Worm (Caenorhabditis elegans) whole organism, young adult: ENCODE measurements around the gene F54F11.1.

Experiments
- B0261.1 ChIP-seq: sonication (generic microtip); optimal IDR thresholded peaks from 2 replicates; lab custom pipeline; 2016; ENCODE audit warnings: mild to moderate bottlenecking, missing genetic modification characterization, moderate library complexity, missing compliant biosample characterization
- C06A6.2 ChIP-seq: fragments of 200-800 bp; sonication (Bioruptor generic); conservative IDR thresholded peaks from 2 replicates; pipeline ENCODE4 v1.3.6; 2022; ENCODE audit warnings: missing genetic modification characterization, missing compliant biosample characterization
- F23B12.7 ChIP-seq: sonication (generic microtip); optimal IDR thresholded peaks from 2 replicates; lab custom pipeline; 2017; ENCODE audit warnings: missing genetic modification characterization, mild to moderate bottlenecking, missing compliant biosample characterization, antibody characterized with exemption, moderate library complexity; ENCODE audit not compliant: insufficient read depth
- F39B2.1 ChIP-seq: fragments of 200-800 bp; sonication (Bioruptor generic); IDR thresholded peaks from 2 replicates; pipeline ENCODE4 v1.3.6; 2022; ENCODE audit warnings: missing genetic modification reagents, missing genetic modification characterization, missing compliant biosample characterization
- Y53F4B.3 ChIP-seq: fragments of 200-800 bp; sonication (Bioruptor generic); IDR thresholded peaks from 2 replicates; pipeline ENCODE4 v1.3.6; 2022; ENCODE audit warnings: missing genetic modification reagents, missing genetic modification characterization, missing compliant biosample characterization
- Y56A3A.18 ChIP-seq: fragments of 200-800 bp; sonication (Bioruptor generic); IDR thresholded peaks from 2 replicates; pipeline ENCODE4 v1.3.6; 2022; ENCODE audit warnings: missing genetic modification reagents, missing genetic modification characterization, missing compliant biosample characterization
- Y95B8A.8 ChIP-seq: fragments of 200-800 bp; sonication (Bioruptor generic); IDR thresholded peaks from 2 replicates; pipeline ENCODE4 v1.3.6; 2022; ENCODE audit warnings: missing genetic modification reagents, missing genetic modification characterization, missing compliant biosample characterization
- ZK185.1 ChIP-seq: sonication (generic microtip); optimal IDR thresholded peaks from 2 replicates; lab custom pipeline; 2016; ENCODE audit warnings: mild to moderate bottlenecking, missing genetic modification characterization, missing compliant biosample characterization; ENCODE audit not compliant: poor library complexity, severe bottlenecking
- attf-5 ChIP-seq: fragments of 200-800 bp; sonication (Bioruptor generic); optimal IDR thresholded peaks from 2 replicates; lab custom pipeline; 2018; ENCODE audit warnings: mild to moderate bottlenecking, missing genetic modification characterization, missing compliant biosample characterization
- attf-6 ChIP-seq: fragments of 200-800 bp; sonication (Bioruptor generic); IDR thresholded peaks from 2 replicates; pipeline ENCODE4 v1.3.6; 2022; ENCODE audit warnings: missing genetic modification reagents, missing genetic modification characterization, missing compliant biosample characterization
- bed-1 ChIP-seq: fragments of 200-800 bp; sonication (Bioruptor generic); IDR thresholded peaks from 2 replicates; pipeline ENCODE4 v1.3.6; 2022; ENCODE audit warnings: missing genetic modification reagents, missing genetic modification characterization, missing compliant biosample characterization
- cebp-1 ChIP-seq, 2 experiments: fragments of 200-800 bp in 1 of 2; sonication (Bioruptor generic) in 1 of 2; sonication (generic microtip) in 1 of 2; IDR thresholded peaks in 1 of 2; optimal IDR thresholded peaks in 1 of 2; 2 replicates each; pipeline versions ENCODE4 v1.3.6 to Lab custom; 2017 to 2022; ENCODE audit warnings: missing compliant biosample characterization in 2 of 2, missing genetic modification characterization in 2 of 2, mild to moderate bottlenecking in 1 of 2, missing genetic modification reagents in 1 of 2, moderate library complexity in 1 of 2
- cebp-2 ChIP-seq: fragments of 200-800 bp; sonication (Bioruptor generic); IDR thresholded peaks from 2 replicates; pipeline ENCODE4 v1.3.6; 2022; ENCODE audit warnings: missing genetic modification characterization, missing compliant biosample characterization
- ceh-100 ChIP-seq: fragments of 200-800 bp; sonication (Bioruptor generic); IDR thresholded peaks from 2 replicates; pipeline ENCODE4 v1.3.6; 2022; ENCODE audit warnings: missing genetic modification reagents, missing genetic modification characterization, missing compliant biosample characterization
- egl-18 ChIP-seq: fragments of 200-800 bp; sonication (Bioruptor generic); IDR thresholded peaks from 2 replicates; pipeline ENCODE4 v1.3.6; 2022; ENCODE audit warnings: missing genetic modification reagents, missing genetic modification characterization, missing compliant biosample characterization
- egrh-3 ChIP-seq: fragments of 200-800 bp; sonication (Bioruptor generic); IDR thresholded peaks from 2 replicates; pipeline ENCODE4 v1.3.6; 2022; ENCODE audit warnings: missing genetic modification reagents, missing genetic modification characterization, missing compliant biosample characterization
- ekl-4 ChIP-seq: fragments of 200-800 bp; sonication (Bioruptor generic); IDR thresholded peaks from 2 replicates; pipeline ENCODE4 v1.3.6; 2022; ENCODE audit warnings: missing genetic modification reagents, missing genetic modification characterization, missing compliant biosample characterization
- him-1 ChIP-seq: sonication (generic microtip); optimal IDR thresholded peaks from 2 replicates; lab custom pipeline; 2016; ENCODE audit warnings: missing genotype, missing genetic modification reagents, missing genetic modification characterization, missing compliant biosample characterization
- hlh-26 ChIP-seq: fragments of 200-800 bp; sonication (Bioruptor generic); conservative IDR thresholded peaks from 2 replicates; pipeline ENCODE4 v1.3.6; 2022; ENCODE audit warnings: missing genetic modification reagents, missing genetic modification characterization, missing compliant biosample characterization
- hrde-1 ChIP-seq: sonication (generic microtip); optimal IDR thresholded peaks from 2 replicates; lab custom pipeline; 2016; ENCODE audit warnings: missing genetic modification characterization, mild to moderate bottlenecking, missing compliant biosample characterization, moderate library complexity, missing genotype, missing genetic modification reagents, borderline replicate concordance
- hsf-1 ChIP-seq: fragments of 200-800 bp; sonication (Bioruptor generic); IDR thresholded peaks from 2 replicates; pipeline ENCODE4 v1.3.6; 2022; ENCODE audit warnings: missing genetic modification reagents, missing genetic modification characterization, missing compliant biosample characterization
- lin-26 ChIP-seq: fragments of 200-800 bp; sonication (Bioruptor generic); IDR thresholded peaks from 2 replicates; pipeline ENCODE4 v1.3.6; 2022; ENCODE audit warnings: missing genetic modification reagents, missing genetic modification characterization, missing compliant biosample characterization
- lin-35 ChIP-seq, 3 experiments: fragments of 150-350 bp in 2 of 3; sonication (generic microtip) in 1 of 3; optimal IDR thresholded peaks; 2 replicates each; lab custom pipeline; 2014 to 2018; ENCODE audit warnings: missing biosample characterization in 3 of 3, missing genetic modification characterization in 3 of 3, missing genetic modification reagents in 3 of 3
- madf-6 ChIP-seq: fragments of 200-800 bp; sonication (Bioruptor generic); IDR thresholded peaks from 2 replicates; pipeline ENCODE4 v1.3.6; 2022; ENCODE audit warnings: missing genetic modification reagents, missing genetic modification characterization, missing compliant biosample characterization
- nfya-2 ChIP-seq: fragments of 200-800 bp; sonication (Bioruptor generic); IDR thresholded peaks from 2 replicates; pipeline ENCODE4 v1.3.6; 2022; ENCODE audit warnings: missing genetic modification reagents, missing genetic modification characterization, missing compliant biosample characterization
- nhr-120 ChIP-seq: fragments of 200-800 bp; sonication (Bioruptor generic); IDR thresholded peaks from 2 replicates; pipeline ENCODE4 v1.3.6; 2022; ENCODE audit warnings: missing genetic modification characterization, missing compliant biosample characterization
- nhr-90 ChIP-seq: sonication (generic microtip); optimal IDR thresholded peaks from 2 replicates; lab custom pipeline; 2016; ENCODE audit warnings: missing genotype, mild to moderate bottlenecking, missing genetic modification characterization, missing compliant biosample characterization
- repo-1 ChIP-seq: sonication (generic microtip); optimal IDR thresholded peaks from 2 replicates; lab custom pipeline; 2017; ENCODE audit warnings: mild to moderate bottlenecking, missing genetic modification characterization, missing compliant biosample characterization
- rpc-1 ChIP-seq, 2 experiments: fragments of 150-350 bp in 1 of 2; sonication (generic microtip) in 1 of 2; optimal IDR thresholded peaks; 2 replicates each; lab custom pipeline; 2014 to 2018; ENCODE audit warnings: missing biosample characterization in 1 of 2, missing genetic modification characterization in 1 of 2, missing genetic modification reagents in 1 of 2, missing genotype in 1 of 2
- snpc-1.1 ChIP-seq: sonication (generic microtip); optimal IDR thresholded peaks from 2 replicates; lab custom pipeline; 2017; ENCODE audit warnings: missing genetic modification characterization, mild to moderate bottlenecking, missing compliant biosample characterization, antibody characterized with exemption, moderate library complexity, missing genotype, missing genetic modification reagents; ENCODE audit not compliant: insufficient read depth
- snpc-1.3 ChIP-seq: sonication (generic microtip); optimal IDR thresholded peaks from 2 replicates; lab custom pipeline; 2017; ENCODE audit warnings: missing genetic modification characterization, mild to moderate bottlenecking, missing compliant biosample characterization, antibody characterized with exemption, moderate library complexity, missing genotype, missing genetic modification reagents; ENCODE audit not compliant: insufficient read depth
- snpc-4 ChIP-seq, 5 experiments: fragments of 150-350 bp in 1 of 5; sonication (generic microtip) in 4 of 5; optimal IDR thresholded peaks; 2 replicates each; lab custom pipeline; 2014 to 2018; ENCODE audit warnings: missing genetic modification characterization in 5 of 5, missing biosample characterization in 3 of 5, antibody characterized with exemption in 2 of 5, mild to moderate bottlenecking in 2 of 5, missing compliant biosample characterization in 2 of 5, missing genotype in 2 of 5, moderate library complexity in 2 of 5, missing genetic modification reagents in 1 of 5
- sptf-2 ChIP-seq: fragments of 200-800 bp; sonication (Bioruptor generic); optimal IDR thresholded peaks from 2 replicates; lab custom pipeline; 2018; ENCODE audit warnings: mild to moderate bottlenecking, missing genetic modification characterization, missing compliant biosample characterization
- unc-130 ChIP-seq: sonication (generic microtip); optimal IDR thresholded peaks from 2 replicates; lab custom pipeline; 2016; ENCODE audit warnings: missing genetic modification reagents, missing genetic modification characterization, missing compliant biosample characterization
- xnd-1 ChIP-seq: sonication (generic microtip); optimal IDR thresholded peaks from 2 replicates; lab custom pipeline; 2016; ENCODE audit warnings: missing genotype, missing genetic modification reagents, missing genetic modification characterization, missing compliant biosample characterization
- zfh-2 ChIP-seq: fragments of 200-800 bp; sonication (Bioruptor generic); conservative IDR thresholded peaks from 2 replicates; pipeline ENCODE4 v1.3.6; 2022; ENCODE audit warnings: missing genetic modification reagents, missing genetic modification characterization, missing compliant biosample characterization
- ztf-18 ChIP-seq: sonication (generic microtip); optimal IDR thresholded peaks from 2 replicates; lab custom pipeline; 2016; ENCODE audit warnings: missing genotype, mild to moderate bottlenecking, missing genetic modification characterization, missing compliant biosample characterization

F54F11.1 gene

DNA sequence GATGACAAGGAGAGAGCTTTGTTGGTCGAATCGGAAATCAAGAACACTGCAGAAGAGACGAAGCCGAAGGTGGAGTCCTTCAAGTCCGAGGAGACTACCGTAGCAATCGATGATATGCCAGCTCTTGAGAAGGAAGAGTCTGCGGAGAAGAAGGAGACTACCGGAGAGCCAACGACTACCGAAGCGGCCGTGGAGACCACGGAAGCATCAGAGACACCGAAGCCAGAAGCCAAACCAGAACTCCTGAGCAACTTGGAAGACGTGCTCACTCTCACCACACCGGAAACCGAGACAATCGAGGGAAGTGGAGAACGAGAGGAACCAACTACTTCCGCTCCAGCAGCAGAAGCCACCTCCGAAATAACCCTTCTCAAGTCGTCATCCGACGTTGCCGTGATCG is 19.6 kb upstream of the F54F11.1 start:
- peak; percentile 62 for TF ChIP-seq zfh-2 (GFP tag; lab: Robert Waterston, UW)
- TF ChIP-seq nfya-2 (GFP tag; lab: Robert Waterston, UW) = 0 out of 2 replicates have a peak, but pooled peaks have one; percentile 11
- TF ChIP-seq snpc-1.3 (tag; lab: Kevin White, UChicago) = no peak

DNA sequence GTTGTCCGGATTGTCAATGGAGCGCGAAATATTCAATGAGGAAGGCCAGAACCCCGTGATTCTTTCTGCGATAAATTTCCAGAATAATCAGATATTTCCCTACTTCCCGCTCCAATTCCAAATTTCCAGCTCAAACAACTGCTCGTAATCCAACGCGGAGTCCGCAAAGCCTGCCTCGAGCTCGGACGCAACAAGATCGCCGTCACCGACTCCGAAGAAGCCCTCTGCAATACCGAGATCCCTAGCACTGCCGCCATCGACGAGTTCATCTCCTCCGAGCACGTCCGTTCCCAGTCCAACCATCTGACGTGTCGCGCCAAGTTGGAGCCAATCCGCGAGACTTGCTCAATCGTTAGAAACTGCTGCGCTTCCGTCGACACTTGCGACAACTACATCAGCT is 18.6 kb upstream of the F54F11.1 start:
- no peak for TF ChIP-seq hrde-1
- TF ChIP-seq unc-130 (GFP tag; lab: Kevin White, UChicago) = no peak
- TF ChIP-seq snpc-1.1 (tag; lab: Kevin White, UChicago) = no peak
- no peak for TF ChIP-seq nhr-120 (GFP tag; lab: Robert Waterston, UW)
- peak; percentile 66 for TF ChIP-seq zfh-2 (GFP tag; lab: Robert Waterston, UW)

DNA sequence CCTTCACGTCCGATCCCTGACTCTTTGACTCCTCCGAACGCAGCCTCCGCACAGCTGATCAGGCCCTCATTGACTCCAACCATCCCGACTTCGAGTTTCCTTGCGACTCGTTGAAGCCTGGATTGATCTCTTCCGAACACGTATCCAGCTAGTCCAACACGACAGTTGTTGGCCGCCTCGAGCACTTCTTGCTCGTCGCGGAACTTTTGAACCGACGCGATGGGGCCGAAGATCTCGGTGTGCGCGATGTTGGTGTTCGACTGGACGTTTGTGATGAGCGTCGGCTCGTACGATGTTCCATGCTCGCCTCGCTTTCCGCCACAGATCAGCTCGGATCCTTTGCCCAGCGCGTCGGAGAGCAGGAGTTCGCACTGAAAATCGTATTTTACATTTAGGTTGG is 16.2 kb upstream of the F54F11.1 start:
- TF ChIP-seq F23B12.7 (tag; lab: Kevin White, UChicago) (no peak), sptf-2 (GFP tag; lab: Kevin White, UChicago) (no peak), egl-18 (GFP tag; lab: Robert Waterston, UW) (no peak), snpc-4 (GFP tag; optimal IDR thresholded peaks at IDR 0.05; lab: Kevin White, UChicago) (no peak), snpc-4 (tag; optimal IDR thresholded peaks at IDR 0.05; lab: Kevin White, UChicago) (no peak), cebp-1 (GFP tag; IDR thresholded peaks at IDR 0.05; lab: Robert Waterston, UW) (no peak), cebp-1 (tag; optimal IDR thresholded peaks at IDR 0.05; lab: Kevin White, UChicago) (no peak), hsf-1 (GFP tag; lab: Robert Waterston, UW) (no peak), ztf-18 (tag; lab: Kevin White, UChicago) (no peak), snpc-1.3 (tag; lab: Kevin White, UChicago) (no peak), bed-1 (GFP tag; lab: Robert Waterston, UW) (0 out of 2 replicates have a peak, but pooled peaks have one; percentile 29), egrh-3 (GFP tag; lab: Robert Waterston, UW) (peak; percentile 11; the same call in 1 of the 2 replicates), xnd-1 (tag; lab: Kevin White, UChicago) (no peak), nhr-90 (tag; lab: Kevin White, UChicago) (no peak), B0261.1 (tag; lab: Kevin White, UChicago) (no peak), Y95B8A.8 (GFP tag; lab: Robert Waterston, UW) (0 out of 2 replicates have a peak, but pooled peaks have one; percentile 27), him-1 (no peak), repo-1 (tag; lab: Kevin White, UChicago) (no peak), F39B2.1 (no peak), ceh-100 (GFP tag; lab: Robert Waterston, UW) (no peak), snpc-1.1 (tag; lab: Kevin White, UChicago) (no peak), zfh-2 (GFP tag; lab: Robert Waterston, UW) (peak; percentile 60; the same call in 1 of the 2 replicates)

DNA sequence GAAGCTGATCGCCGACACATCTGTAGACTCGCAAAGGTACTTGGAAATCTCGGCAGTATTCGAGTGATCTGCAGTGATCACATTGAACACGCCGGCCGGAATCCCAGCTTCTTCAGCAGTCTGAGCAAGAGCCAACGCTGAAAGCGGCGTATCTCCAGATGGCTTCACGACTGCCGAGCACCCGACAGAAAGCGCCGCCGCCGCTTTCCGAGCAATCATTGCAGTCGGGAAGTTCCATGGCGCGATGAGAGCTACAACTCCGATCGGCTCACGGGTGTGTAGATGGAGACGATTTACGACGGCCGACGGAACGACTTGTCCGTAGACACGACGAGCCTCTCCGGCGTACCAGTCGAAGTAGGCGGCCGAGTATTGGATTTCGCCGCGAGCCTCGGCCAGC is 13.9 kb upstream of the F54F11.1 start:
- TF ChIP-seq hlh-26 (GFP tag; lab: Robert Waterston, UW) = no peak
- peak; percentile 82 for TF ChIP-seq zfh-2 (GFP tag; lab: Robert Waterston, UW)
- TF ChIP-seq lin-26 = 0 out of 2 replicates have a peak, but pooled peaks have one; percentile 58

DNA sequence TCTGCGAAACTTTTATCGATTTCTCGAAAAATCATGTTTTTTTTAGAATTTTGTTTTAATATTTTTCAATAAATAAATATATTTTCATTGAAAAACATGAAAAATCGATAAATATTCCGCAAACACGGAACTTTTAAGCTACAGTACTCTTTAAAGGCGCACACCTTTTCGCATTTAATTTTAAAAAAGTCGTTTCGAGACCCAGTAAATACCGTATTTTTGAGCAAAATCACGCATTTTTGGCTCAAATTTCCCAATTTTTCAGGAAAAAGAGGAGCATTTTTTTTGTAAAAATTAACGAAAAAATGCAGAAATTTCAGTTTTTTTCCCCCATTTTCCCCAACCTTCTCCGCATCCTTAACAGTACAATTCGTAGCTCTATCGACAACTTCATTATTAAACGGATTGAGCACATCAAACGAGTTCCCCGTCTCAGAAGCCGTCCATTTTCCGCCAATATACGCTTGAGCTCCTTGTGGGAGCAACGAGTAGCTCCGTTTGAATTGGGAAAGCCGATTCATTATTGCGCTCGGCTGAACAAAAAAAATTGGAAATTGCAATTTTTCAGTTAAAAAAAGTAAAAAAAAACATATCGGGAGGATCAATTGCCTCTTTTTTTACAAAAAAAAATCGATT is 12.4 kb upstream of the F54F11.1 start, which contains the start of gene alh-7:
TSS of gene alh-7 (minus strand) at position 533 of the 636 bp plus-strand sequence.
- TF ChIP-seq attf-5 (GFP tag; lab: Kevin White, UChicago) (no peak), Y53F4B.3 (GFP tag; lab: Robert Waterston, UW) (no peak), lin-35 (GFP tag; optimal IDR thresholded peaks at IDR 0.05; lab: Kevin White, UChicago) (no peak), ceh-100 (GFP tag; lab: Robert Waterston, UW) (no peak), rpc-1 (optimal IDR thresholded peaks at IDR 0.05; lab: Kevin White, UChicago) (no peak), rpc-1 (tag; optimal IDR thresholded peaks at IDR 0.05; lab: Kevin White, UChicago) (no peak), attf-6 (no peak), ZK185.1 (tag; lab: Kevin White, UChicago) (no peak), C06A6.2 (GFP tag; lab: Robert Waterston, UW) (no peak), Y56A3A.18 (no peak), cebp-2 (no peak), B0261.1 (tag; lab: Kevin White, UChicago) (no peak), sptf-2 (GFP tag; lab: Kevin White, UChicago) (no peak), xnd-1 (tag; lab: Kevin White, UChicago) (peak; percentile 56), ekl-4 (GFP tag; lab: Robert Waterston, UW) (no peak), madf-6 (no peak)
